Fruit fly (Drosophila melanogaster) Kc167 (cell line): Measurements from ENCODE around the gene RpL34a.

Experiments
- Myc ChIP-seq: fragments of >200 bp; optimal IDR thresholded peaks from 2 replicates; lab custom pipeline; 2017; ENCODE audit warnings: missing external identifiers
- Sin3A ChIP-seq: fragments of >200 bp; optimal IDR thresholded peaks from 2 replicates; lab custom pipeline; 2018; ENCODE audit warnings: missing external identifiers
- h ChIP-seq: fragments of >200 bp; optimal IDR thresholded peaks from 3 replicates; lab custom pipeline; 2018; ENCODE audit warnings: missing external identifiers

DNA sequence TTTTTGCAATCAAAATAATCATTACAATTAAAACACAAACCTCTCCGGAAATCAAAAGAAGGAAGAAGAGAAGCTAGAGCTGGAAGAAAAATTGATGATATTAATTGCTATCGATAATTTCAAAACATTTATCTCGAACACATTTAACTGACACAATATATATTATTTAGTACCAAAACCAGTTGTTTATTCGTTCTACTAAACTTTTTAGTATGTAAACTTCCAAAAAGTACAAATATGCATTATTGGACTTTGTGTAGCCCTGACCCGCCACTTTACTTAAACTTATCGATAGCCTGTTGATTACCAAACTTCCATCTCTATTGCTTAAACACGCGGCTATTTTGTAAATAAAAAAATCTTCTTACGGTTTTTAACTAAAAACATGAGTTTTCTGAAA is at the start of gene RpL34a, which contains the start of gene Trmt61:
- TF ChIP-seq h (no peak), Sin3A (lab: Kevin White, UChicago) (no peak), Myc (lab: Kevin White, UChicago) (no peak)
